Worm (Caenorhabditis elegans) whole organism, young adult: ENCODE data around the gene har-1.

Experiments used
- C06A6.2 ChIP-seq: fragments of 200-800 bp; sonication (Bioruptor generic); conservative IDR thresholded peaks from 2 replicates; pipeline ENCODE4 v1.3.6; 2022; ENCODE audit warnings: missing genetic modification characterization, missing compliant biosample characterization
- Y79H2A.3 ChIP-seq: fragments of 200-800 bp; sonication (Bioruptor generic); conservative IDR thresholded peaks from 2 replicates; pipeline ENCODE4 v1.3.6; 2022; ENCODE audit warnings: missing genetic modification reagents, missing genetic modification characterization, missing compliant biosample characterization
- him-1 ChIP-seq: sonication (generic microtip); optimal IDR thresholded peaks from 2 replicates; lab custom pipeline; 2016; ENCODE audit warnings: missing genotype, missing genetic modification reagents, missing genetic modification characterization, missing compliant biosample characterization
- hlh-26 ChIP-seq: fragments of 200-800 bp; sonication (Bioruptor generic); conservative IDR thresholded peaks from 2 replicates; pipeline ENCODE4 v1.3.6; 2022; ENCODE audit warnings: missing genetic modification reagents, missing genetic modification characterization, missing compliant biosample characterization
- hrde-1 ChIP-seq: sonication (generic microtip); optimal IDR thresholded peaks from 2 replicates; lab custom pipeline; 2016; ENCODE audit warnings: missing genetic modification characterization, mild to moderate bottlenecking, missing compliant biosample characterization, moderate library complexity, missing genotype, missing genetic modification reagents, borderline replicate concordance
- let-607 ChIP-seq, 2 experiments: fragments of 200-800 bp in 1 of 2; sonication (Bioruptor generic) in 1 of 2; sonication (generic microtip) in 1 of 2; optimal IDR thresholded peaks; 2 replicates each; lab custom pipeline; 2016 to 2018; ENCODE audit warnings: mild to moderate bottlenecking in 2 of 2, missing compliant biosample characterization in 2 of 2, missing genetic modification characterization in 2 of 2, moderate library complexity in 2 of 2, missing genotype in 1 of 2
- lir-1 ChIP-seq: fragments of 200-800 bp; sonication (Bioruptor generic); conservative IDR thresholded peaks from 2 replicates; pipeline ENCODE4 v1.3.6; 2022; ENCODE audit warnings: missing genetic modification reagents, missing genetic modification characterization, missing compliant biosample characterization
- lsl-1 ChIP-seq: fragments of 200-800 bp; sonication (Bioruptor generic); optimal IDR thresholded peaks from 2 replicates; lab custom pipeline; 2018; ENCODE audit warnings: mild to moderate bottlenecking, missing genetic modification characterization, moderate library complexity, missing compliant biosample characterization
- madf-6 ChIP-seq: fragments of 200-800 bp; sonication (Bioruptor generic); IDR thresholded peaks from 2 replicates; pipeline ENCODE4 v1.3.6; 2022; ENCODE audit warnings: missing genetic modification reagents, missing genetic modification characterization, missing compliant biosample characterization
- nfya-2 ChIP-seq: fragments of 200-800 bp; sonication (Bioruptor generic); IDR thresholded peaks from 2 replicates; pipeline ENCODE4 v1.3.6; 2022; ENCODE audit warnings: missing genetic modification reagents, missing genetic modification characterization, missing compliant biosample characterization
- pha-4 ChIP-seq: fragments of 150-350 bp; sonication (generic microtip); optimal IDR thresholded peaks from 2 replicates; lab custom pipeline; 2014; ENCODE audit warnings: missing biosample characterization, missing genetic modification reagents, missing genetic modification characterization
- repo-1 ChIP-seq: sonication (generic microtip); optimal IDR thresholded peaks from 2 replicates; lab custom pipeline; 2017; ENCODE audit warnings: mild to moderate bottlenecking, missing genetic modification characterization, missing compliant biosample characterization
- snpc-1.3 ChIP-seq: sonication (generic microtip); optimal IDR thresholded peaks from 2 replicates; lab custom pipeline; 2017; ENCODE audit warnings: missing genetic modification characterization, mild to moderate bottlenecking, missing compliant biosample characterization, antibody characterized with exemption, moderate library complexity, missing genotype, missing genetic modification reagents; ENCODE audit not compliant: insufficient read depth
- ztf-22 ChIP-seq: fragments of 200-800 bp; sonication (Bioruptor generic); optimal IDR thresholded peaks from 2 replicates; lab custom pipeline; 2018; ENCODE audit warnings: mild to moderate bottlenecking, missing genetic modification characterization, moderate library complexity, missing compliant biosample characterization

DNA sequence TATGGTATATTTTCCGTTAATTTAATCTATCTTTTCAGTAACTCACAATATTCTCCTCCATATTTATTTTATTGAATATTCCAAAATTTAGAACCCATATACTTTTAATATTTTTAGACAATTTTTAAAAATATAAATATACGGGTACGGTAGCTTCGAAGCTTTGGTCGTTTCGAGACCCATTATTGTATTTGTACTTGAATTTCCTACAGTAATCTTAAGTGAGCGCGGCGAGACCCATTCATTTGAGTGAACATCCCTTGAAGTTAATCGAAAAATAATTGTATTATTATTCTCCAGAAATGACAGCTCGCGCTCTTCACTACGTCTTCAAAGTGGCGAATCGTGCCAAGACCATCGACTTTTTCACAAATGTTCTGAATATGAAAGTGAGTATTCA lies 1.4 kb downstream of the har-1 start, which contains the start of gene glod-4:
- TF ChIP-seq madf-6 (no peak; the same call in 1 of the 2 replicates), hrde-1 (tag; lab: Kevin White, UChicago) (no peak), let-607 (tag; optimal IDR thresholded peaks at IDR 0.05; lab: Kevin White, UChicago) (no peak), pha-4 (no peak), him-1 (tag; lab: Kevin White, UChicago) (no peak), repo-1 (no peak), hlh-26 (GFP tag; lab: Robert Waterston, UW) (no peak), lsl-1 (GFP tag; lab: Kevin White, UChicago) (peak; percentile 16), C06A6.2 (GFP tag; lab: Robert Waterston, UW) (no peak), Y79H2A.3 (no peak), lir-1 (no peak), nfya-2 (GFP tag; lab: Robert Waterston, UW) (no peak), ztf-22 (GFP tag; lab: Kevin White, UChicago) (no peak), snpc-1.3 (tag; lab: Kevin White, UChicago) (no peak)
